Fruit fly (Drosophila melanogaster): Measurements from ENCODE around the gene Fbw5.

dm6 chr2L:6048542-6048941 lies 17.2 kb downstream of the Fbw5 start, which contains the start of the genes CG34179 and slmo:
- TF ChIP-seq Sin3A (optimal IDR thresholded peaks at IDR 0.05) (no peak), Myc (optimal IDR thresholded peaks at IDR 0.05) (no peak)
